Worm (Caenorhabditis elegans) whole organism, midembryonic: ENCODE results near the gene fbxa-179.

Experiments used
- T22C8.4 ChIP-seq: fragments of 200-800 bp; sonication (Bioruptor generic); IDR thresholded peaks from 2 replicates; pipeline ENCODE4 v1.3.6; 2022; ENCODE audit warnings: missing genetic modification characterization, missing compliant biosample characterization
- flt-1 ChIP-seq: fragments of 200-800 bp; sonication (Bioruptor generic); IDR thresholded peaks from 2 replicates; pipeline ENCODE4 v1.3.6; 2022; ENCODE audit warnings: missing genetic modification characterization, missing compliant biosample characterization
- ref-1 ChIP-seq: fragments of 200-800 bp; sonication (Bioruptor generic); conservative IDR thresholded peaks from 2 replicates; pipeline ENCODE4 v1.3.6; 2022; ENCODE audit warnings: missing genetic modification reagents, missing genetic modification characterization, missing compliant biosample characterization
- tab-1 ChIP-seq: fragments of 200-800 bp; sonication (Bioruptor generic); IDR thresholded peaks from 2 replicates; pipeline ENCODE4 v1.3.6; 2022; ENCODE audit warnings: missing genetic modification characterization, missing compliant biosample characterization
- ztf-23 ChIP-seq: fragments of 200-800 bp; sonication (Bioruptor generic); IDR thresholded peaks from 2 replicates; pipeline ENCODE4 v1.3.6; 2022; ENCODE audit warnings: missing genetic modification reagents, missing genetic modification characterization, missing compliant biosample characterization
- ztf-29 ChIP-seq: fragments of 200-800 bp; sonication (Bioruptor generic); IDR thresholded peaks from 2 replicates; pipeline ENCODE4 v1.3.6; 2022; ENCODE audit warnings: missing genetic modification reagents, missing genetic modification characterization, missing compliant biosample characterization

DNA sequence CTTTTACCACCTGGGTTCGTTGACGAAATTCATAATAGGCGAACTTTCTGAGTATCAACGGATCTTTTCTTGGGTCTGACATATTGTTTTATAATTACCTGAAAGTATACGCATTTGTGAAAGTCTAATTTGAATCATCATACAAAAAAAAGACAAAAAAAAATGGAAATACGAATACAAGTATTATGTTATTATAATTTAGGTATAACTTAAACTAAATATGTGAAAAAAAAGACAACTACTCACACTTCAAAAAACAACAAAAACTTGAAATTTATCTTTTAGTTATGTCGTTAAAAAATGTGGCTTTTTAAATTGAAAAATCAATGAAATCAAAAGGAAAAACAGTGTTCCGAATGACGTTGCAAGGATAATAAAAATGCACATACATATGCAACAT is at the start of gene fbxa-179:
- no peak for TF ChIP-seq ref-1
- TF ChIP-seq tab-1 (GFP tag; lab: Robert Waterston, UW) = no peak
- TF ChIP-seq T22C8.4 (GFP tag; lab: Robert Waterston, UW) = no peak
- no peak for TF ChIP-seq ztf-29 (GFP tag; lab: Robert Waterston, UW)
- no peak for TF ChIP-seq flt-1 (GFP tag; lab: Robert Waterston, UW)
- TF ChIP-seq ztf-23 (GFP tag; lab: Robert Waterston, UW) = no peak
